Fruit fly (Drosophila melanogaster) whole organism, pupa: ENCODE data around the gene Srp19.

ENCODE experiments used
- CG10348 ChIP-seq: fragments of 200-800 bp; sonication (Bioruptor generic); IDR thresholded peaks from 2 replicates; pipeline ENCODE4 v1.3.6; 2022; ENCODE audit warnings: missing biosample characterization, missing genetic modification characterization
- CG13204 ChIP-seq: fragments of 200-800 bp; sonication (Bioruptor generic); optimal IDR thresholded peaks from 2 replicates; lab custom pipeline; 2018; ENCODE audit warnings: missing biosample characterization, mild to moderate bottlenecking, missing genetic modification characterization, moderate library complexity
- CG14655 ChIP-seq: fragments of 200-800 bp; sonication (Bioruptor generic); optimal IDR thresholded peaks from 3 replicates; lab custom pipeline; 2017; ENCODE audit warnings: mild to moderate bottlenecking, missing biosample characterization, missing genetic modification reagents, missing genetic modification characterization
- CG32121 ChIP-seq: fragments of 200-800 bp; sonication (Bioruptor generic); IDR thresholded peaks from 2 replicates; pipeline ENCODE4 v1.3.6; 2022; ENCODE audit warnings: missing biosample characterization, missing genetic modification characterization
- D1 ChIP-seq: fragments of 200-800 bp; sonication (Bioruptor generic); optimal IDR thresholded peaks from 2 replicates; lab custom pipeline; 2018; ENCODE audit warnings: missing biosample characterization, mild to moderate bottlenecking, missing genetic modification characterization, moderate library complexity
- EcR ChIP-seq: fragments of 200-800 bp; sonication (Bioruptor generic); optimal IDR thresholded peaks from 3 replicates; lab custom pipeline; 2019; ENCODE audit warnings: missing biosample characterization, missing genetic modification characterization, mild to moderate bottlenecking, moderate library complexity, missing genetic modification reagents
- Pif1B ChIP-seq: fragments of 200-800 bp; sonication (Bioruptor generic); optimal IDR thresholded peaks from 3 replicates; lab custom pipeline; 2016; ENCODE audit warnings: missing biosample characterization, missing genetic modification characterization
- Snoo ChIP-seq: fragments of 200-800 bp; sonication (Bioruptor generic); optimal IDR thresholded peaks from 3 replicates; lab custom pipeline; 2017; ENCODE audit warnings: missing biosample characterization, mild to moderate bottlenecking, missing genetic modification characterization, inconsistent platforms
- fd96Ca ChIP-seq: fragments of 200-800 bp; sonication (Bioruptor generic); IDR thresholded peaks from 3 replicates; pipeline ENCODE4 v1.3.6; 2022; ENCODE audit warnings: missing biosample characterization, missing genetic modification characterization

dm6 chr3L:7344001-7344400 is 3.8 kb downstream of the Srp19 start:
- TF ChIP-seq CG14655 (GFP tag; lab: Kevin White, UChicago) (no peak), Snoo (tag; lab: Kevin White, UChicago) (no peak), fd96Ca (no peak), Pif1B (GFP tag; lab: Kevin White, UChicago) (no peak), CG32121 (GFP tag; lab: Robert Waterston, UW) (no peak), CG13204 (GFP tag; lab: Kevin White, UChicago) (no peak), D1 (tag; lab: Kevin White, UChicago) (no peak), CG10348 (no peak), EcR (GFP tag; lab: Kevin White, UChicago) (no peak)
